Worm (Caenorhabditis elegans): Measurements from ENCODE around the gene snt-1.

DNA sequence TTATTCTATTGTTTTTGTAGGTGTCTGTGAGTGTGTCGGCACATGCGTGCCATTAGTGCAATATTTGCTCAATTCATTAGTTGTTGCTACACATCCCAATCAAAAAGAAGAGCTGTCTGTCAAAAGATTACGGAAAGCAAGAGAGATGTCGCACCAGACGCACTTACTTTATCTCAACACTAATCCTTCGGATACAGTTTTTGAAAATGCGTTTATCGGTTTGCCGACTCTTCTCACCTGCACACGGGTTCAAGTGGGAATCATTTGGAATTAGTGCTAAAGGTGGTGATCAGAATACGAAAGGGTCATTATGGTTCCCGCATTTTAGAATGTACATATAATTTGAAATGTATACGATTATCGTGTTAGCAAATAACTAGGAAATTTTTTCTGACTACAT, 9.5 kb upstream of the snt-1 start:
- TF ChIP-seq him-1 (tag; optimal IDR thresholded peaks at IDR 0.05): no peak
- no peak for TF ChIP-seq dao-5 (tag; optimal IDR thresholded peaks at IDR 0.05)

Measured in whole organism, L4/young adult.